Worm (Caenorhabditis elegans) whole organism, mixed stage, embryonic: ENCODE results near the gene K08F4.5.

ENCODE experiments used
- bed-3 ChIP-seq: fragments of 200-800 bp; sonication (Bioruptor generic); optimal IDR thresholded peaks from 3 replicates; lab custom pipeline; 2018; ENCODE audit warnings: mild to moderate bottlenecking, missing genetic modification characterization, moderate library complexity, missing compliant biosample characterization
- elt-1 ChIP-seq: sonication (generic microtip); optimal IDR thresholded peaks from 2 replicates; lab custom pipeline; 2017; ENCODE audit warnings: missing genetic modification characterization, mild to moderate bottlenecking, missing compliant biosample characterization, antibody characterized with exemption, moderate library complexity, borderline replicate concordance; ENCODE audit not compliant: insufficient read depth
- elt-3 ChIP-seq: fragments of 150-350 bp; optimal IDR thresholded peaks from 2 replicates; lab custom pipeline; 2014; ENCODE audit warnings: missing biosample characterization, missing genetic modification characterization
- lin-13 ChIP-seq: fragments of 150-350 bp; optimal IDR thresholded peaks from 2 replicates; lab custom pipeline; 2014; ENCODE audit warnings: missing biosample characterization, missing genetic modification characterization
- nhr-237 ChIP-seq: fragments of 150-350 bp; optimal IDR thresholded peaks from 2 replicates; lab custom pipeline; 2014; ENCODE audit warnings: missing biosample characterization, missing genetic modification characterization
- unc-62 ChIP-seq: fragments of 150-350 bp; optimal IDR thresholded peaks from 2 replicates; lab custom pipeline; 2014; ENCODE audit warnings: missing biosample characterization, missing genetic modification reagents, missing genetic modification characterization

ce11 chrIV:10170808-10171207 lies 35.1 kb upstream of the K08F4.5 start:
- no peak for TF ChIP-seq lin-13 (tag; lab: Kevin White, UChicago)
- no peak for TF ChIP-seq nhr-237 (tag; lab: Kevin White, UChicago)
- no peak for TF ChIP-seq elt-3 (tag; lab: Kevin White, UChicago)
- TF ChIP-seq unc-62 (GFP tag; lab: Kevin White, UChicago): no peak
- no peak for TF ChIP-seq elt-1 (tag; lab: Kevin White, UChicago)
- no peak for TF ChIP-seq bed-3
